Fruit fly (Drosophila melanogaster) whole organism, prepupa: ENCODE data around the gene CG15696.

Experiments
- Blimp-1 ChIP-seq: fragments of 200-800 bp; sonication (Bioruptor generic); optimal IDR thresholded peaks from 3 replicates; lab custom pipeline; 2017; ENCODE audit warnings: missing biosample characterization, missing genetic modification characterization, mild to moderate bottlenecking, moderate library complexity, missing genetic modification reagents
- CG10631 ChIP-seq: fragments of 200-800 bp; sonication (Bioruptor generic); optimal IDR thresholded peaks from 2 replicates; lab custom pipeline; 2016; ENCODE audit warnings: missing biosample characterization, missing genetic modification characterization
- CG11762 ChIP-seq: fragments of 200-800 bp; sonication (Bioruptor generic); optimal IDR thresholded peaks from 3 replicates; lab custom pipeline; 2016; ENCODE audit warnings: missing biosample characterization, missing genetic modification characterization; ENCODE audit not compliant: insufficient read depth
- CG11902 ChIP-seq: fragments of 200-800 bp; sonication (Bioruptor generic); optimal IDR thresholded peaks from 3 replicates; lab custom pipeline; 2016; ENCODE audit warnings: missing biosample characterization, missing genetic modification characterization
- CG1621 ChIP-seq: fragments of 200-800 bp; sonication (Bioruptor generic); optimal IDR thresholded peaks from 3 replicates; lab custom pipeline; 2018; ENCODE audit warnings: missing biosample characterization, mild to moderate bottlenecking, missing genetic modification characterization
- CG16779 ChIP-seq: fragments of 200-800 bp; sonication (Bioruptor generic); optimal IDR thresholded peaks from 3 replicates; lab custom pipeline; 2017; ENCODE audit warnings: missing biosample characterization, mild to moderate bottlenecking, missing genetic modification characterization
- CG31627 ChIP-seq: fragments of 200-800 bp; sonication (Bioruptor generic); optimal IDR thresholded peaks from 3 replicates; lab custom pipeline; 2016; ENCODE audit warnings: missing biosample characterization, missing genetic modification characterization
- CG32006 ChIP-seq: fragments of 200-800 bp; sonication (Bioruptor generic); optimal IDR thresholded peaks from 3 replicates; lab custom pipeline; 2017; ENCODE audit warnings: missing biosample characterization, mild to moderate bottlenecking, missing genetic modification characterization
- CG34406 ChIP-seq: fragments of 200-800 bp; sonication (Bioruptor generic); optimal IDR thresholded peaks from 3 replicates; lab custom pipeline; 2016; ENCODE audit warnings: missing biosample characterization, missing genetic modification characterization
- CG3919 ChIP-seq: fragments of 200-800 bp; sonication (Bioruptor generic); optimal IDR thresholded peaks from 3 replicates; lab custom pipeline; 2016; ENCODE audit warnings: missing biosample characterization, missing genetic modification characterization
- CG4318 ChIP-seq: fragments of 200-800 bp; sonication (Bioruptor generic); optimal IDR thresholded peaks from 3 replicates; lab custom pipeline; 2017; ENCODE audit warnings: missing biosample characterization, mild to moderate bottlenecking, missing genetic modification characterization
- CG6163 ChIP-seq: fragments of 200-800 bp; sonication (Bioruptor generic); IDR thresholded peaks from 3 replicates; pipeline ENCODE4 v1.3.6; 2022; ENCODE audit warnings: missing biosample characterization, missing genetic modification characterization
- CG6276 ChIP-seq: fragments of 200-800 bp; sonication (Bioruptor generic); optimal IDR thresholded peaks from 2 replicates; lab custom pipeline; 2017; ENCODE audit warnings: missing biosample characterization, mild to moderate bottlenecking, missing genetic modification characterization
- CG6808 ChIP-seq: fragments of 200-800 bp; sonication (Bioruptor generic); optimal IDR thresholded peaks from 3 replicates; lab custom pipeline; 2017; ENCODE audit warnings: missing biosample characterization, missing genetic modification characterization, mild to moderate bottlenecking, moderate library complexity, missing genetic modification reagents
- CG8119 ChIP-seq: fragments of 200-800 bp; sonication (Bioruptor generic); IDR thresholded peaks from 3 replicates; pipeline ENCODE4 v1.3.6; 2022; ENCODE audit warnings: missing biosample characterization, missing genetic modification characterization
- CG9139 ChIP-seq: fragments of 200-800 bp; sonication (Bioruptor generic); optimal IDR thresholded peaks from 3 replicates; lab custom pipeline; 2017; ENCODE audit warnings: missing biosample characterization, mild to moderate bottlenecking, missing genetic modification characterization
- Eip75B ChIP-seq: fragments of 200-800 bp; sonication (Bioruptor generic); optimal IDR thresholded peaks from 3 replicates; lab custom pipeline; 2016; ENCODE audit warnings: missing biosample characterization, missing genetic modification characterization
- Eip78C ChIP-seq: fragments of 200-800 bp; sonication (Bioruptor generic); peaks from one replicate; lab custom pipeline; 2016; ENCODE audit warnings: missing biosample characterization, missing genetic modification characterization
- Eip93F ChIP-seq: fragments of 200-800 bp; sonication (Bioruptor generic); optimal IDR thresholded peaks from 2 replicates; lab custom pipeline; 2016; ENCODE audit warnings: missing biosample characterization, mild to moderate bottlenecking, missing genetic modification characterization
- Ets21C ChIP-seq: fragments of 200-800 bp; sonication (Bioruptor generic); optimal IDR thresholded peaks from 3 replicates; lab custom pipeline; 2016; ENCODE audit warnings: missing biosample characterization, missing genetic modification characterization
- Gug ChIP-seq: fragments of 200-800 bp; sonication (Bioruptor generic); IDR thresholded peaks from 2 replicates; pipeline ENCODE4 v1.3.6; 2022; ENCODE audit warnings: missing biosample characterization, missing genetic modification characterization
- Hr4 ChIP-seq: fragments of 200-800 bp; sonication (Bioruptor generic); optimal IDR thresholded peaks from 3 replicates; lab custom pipeline; 2016; ENCODE audit warnings: missing biosample characterization, missing genetic modification characterization
- Lpt ChIP-seq: fragments of 200-800 bp; sonication (Bioruptor generic); optimal IDR thresholded peaks from 3 replicates; lab custom pipeline; 2016; ENCODE audit warnings: missing biosample characterization, missing genetic modification characterization
- Met ChIP-seq: fragments of 200-800 bp; sonication (Bioruptor generic); optimal IDR thresholded peaks from 3 replicates; lab custom pipeline; 2016; ENCODE audit warnings: missing biosample characterization, missing genetic modification characterization
- OdsH ChIP-seq: fragments of 200-800 bp; sonication (Bioruptor generic); optimal IDR thresholded peaks from 3 replicates; lab custom pipeline; 2016; ENCODE audit warnings: missing biosample characterization, missing genetic modification characterization
- Sox102F ChIP-seq: fragments of 200-800 bp; sonication (Bioruptor generic); optimal IDR thresholded peaks from 2 replicates; lab custom pipeline; 2016; ENCODE audit warnings: missing biosample characterization, mild to moderate bottlenecking, missing genetic modification characterization
- Sox14 ChIP-seq: fragments of 200-800 bp; sonication (Bioruptor generic); optimal IDR thresholded peaks from 3 replicates; lab custom pipeline; 2016; ENCODE audit warnings: missing biosample characterization, missing genetic modification characterization
- achi ChIP-seq: fragments of 200-800 bp; sonication (Bioruptor generic); optimal IDR thresholded peaks from 3 replicates; lab custom pipeline; 2016; ENCODE audit warnings: missing biosample characterization, missing genetic modification characterization
- acj6 ChIP-seq: fragments of 200-800 bp; sonication (Bioruptor generic); optimal IDR thresholded peaks from 3 replicates; lab custom pipeline; 2016; ENCODE audit warnings: missing biosample characterization, missing genetic modification characterization
- cyc ChIP-seq: fragments of 200-800 bp; sonication (Bioruptor generic); optimal IDR thresholded peaks from 3 replicates; lab custom pipeline; 2016; ENCODE audit warnings: missing biosample characterization, missing genetic modification characterization
- dac ChIP-seq: fragments of 200-800 bp; sonication (Bioruptor generic); optimal IDR thresholded peaks from 2 replicates; lab custom pipeline; 2017; ENCODE audit warnings: missing biosample characterization, mild to moderate bottlenecking, missing genetic modification characterization
- dsx ChIP-seq: fragments of 200-800 bp; optimal IDR thresholded peaks from 3 replicates; lab custom pipeline; 2019; ENCODE audit warnings: missing biosample characterization, mild to moderate bottlenecking, missing genetic modification characterization, moderate library complexity; ENCODE audit not compliant: poor library complexity, severe bottlenecking
- fd59A ChIP-seq: fragments of 200-800 bp; sonication (Bioruptor generic); optimal IDR thresholded peaks from 2 replicates; lab custom pipeline; 2017; ENCODE audit warnings: missing biosample characterization, mild to moderate bottlenecking, missing genetic modification characterization, missing genetic modification reagents
- fd85E ChIP-seq: fragments of 200-800 bp; sonication (Bioruptor generic); optimal IDR thresholded peaks from 3 replicates; lab custom pipeline; 2016; ENCODE audit warnings: missing biosample characterization, missing genetic modification characterization
- lz ChIP-seq: fragments of 200-800 bp; sonication (Bioruptor generic); optimal IDR thresholded peaks from 3 replicates; lab custom pipeline; 2016; ENCODE audit warnings: missing biosample characterization, missing genetic modification characterization
- net ChIP-seq: fragments of 200-800 bp; sonication (Bioruptor generic); optimal IDR thresholded peaks from 3 replicates; lab custom pipeline; 2016; ENCODE audit warnings: missing biosample characterization, missing genetic modification characterization
- pdm3 ChIP-seq: fragments of 200-800 bp; sonication (Bioruptor generic); optimal IDR thresholded peaks from 3 replicates; lab custom pipeline; 2016; ENCODE audit warnings: missing biosample characterization, missing genetic modification characterization
- salr ChIP-seq, 2 experiments: fragments of 200-800 bp; sonication (Bioruptor generic); optimal IDR thresholded peaks; 3 replicates each; lab custom pipeline; 2016 to 2018; ENCODE audit warnings: missing biosample characterization in 2 of 2, missing genetic modification characterization in 2 of 2, mild to moderate bottlenecking in 1 of 2
- spab ChIP-seq: fragments of 200-800 bp; sonication (Bioruptor generic); optimal IDR thresholded peaks from 2 replicates; lab custom pipeline; 2017; ENCODE audit warnings: missing biosample characterization, mild to moderate bottlenecking, missing genetic modification characterization, missing genetic modification reagents
- ss ChIP-seq, 2 experiments: fragments of 200-800 bp; sonication (Bioruptor generic); optimal IDR thresholded peaks; 2 replicates in 1 of 2; 3 replicates in 1 of 2; lab custom pipeline; 2017 to 2018; ENCODE audit warnings: mild to moderate bottlenecking in 2 of 2, missing biosample characterization in 2 of 2, missing genetic modification characterization in 2 of 2, moderate library complexity in 1 of 2
- svp ChIP-seq: fragments of 200-800 bp; sonication (Bioruptor generic); peaks from one replicate; lab custom pipeline; 2016; ENCODE audit warnings: missing biosample characterization, missing genetic modification characterization
- topi ChIP-seq: fragments of 200-800 bp; sonication (Bioruptor generic); optimal IDR thresholded peaks from 3 replicates; lab custom pipeline; 2016; ENCODE audit warnings: missing biosample characterization, missing genetic modification characterization

The CG15696 gene

DNA sequence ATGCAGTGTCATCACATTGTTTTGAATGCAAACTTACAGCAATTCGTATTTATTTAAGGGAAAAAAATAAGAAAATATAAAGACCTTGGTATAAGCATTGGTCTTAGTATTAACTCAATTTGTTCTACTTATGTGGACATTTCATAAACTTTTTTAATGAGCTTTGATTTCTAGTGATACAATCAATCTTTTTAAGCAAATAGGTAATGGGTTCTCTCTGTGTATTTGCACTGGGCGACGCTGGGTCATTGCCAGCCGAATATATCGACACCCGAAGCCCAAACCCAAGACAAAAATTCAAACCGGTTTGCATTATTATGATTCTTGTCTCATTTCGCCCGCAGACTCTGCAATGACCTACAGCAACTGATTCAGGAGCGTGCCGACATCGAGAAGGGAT lies 11.3 kb upstream of the CG15696 start (continued):
- TF ChIP-seq CG32006 (GFP tag; lab: Kevin White, UChicago) (peak; percentile 13), net (GFP tag; lab: Kevin White, UChicago) (no peak), dac (GFP tag; lab: Kevin White, UChicago) (no peak), CG16779 (tag; lab: Kevin White, UChicago) (no peak), CG6276 (GFP tag; lab: Kevin White, UChicago) (no peak), Gug (GFP tag; lab: Robert Waterston, UW) (no peak), ss (GFP tag; optimal IDR thresholded peaks at IDR 0.05; lab: Kevin White, UChicago) (no peak), CG31627 (GFP tag; lab: Kevin White, UChicago) (no peak), Eip78C (GFP tag; lab: Kevin White, UChicago) (peak; percentile 72), CG34406 (GFP tag; lab: Kevin White, UChicago) (no peak)
- TF ChIP-seq, all 60 proteins: peak for 15

DNA sequence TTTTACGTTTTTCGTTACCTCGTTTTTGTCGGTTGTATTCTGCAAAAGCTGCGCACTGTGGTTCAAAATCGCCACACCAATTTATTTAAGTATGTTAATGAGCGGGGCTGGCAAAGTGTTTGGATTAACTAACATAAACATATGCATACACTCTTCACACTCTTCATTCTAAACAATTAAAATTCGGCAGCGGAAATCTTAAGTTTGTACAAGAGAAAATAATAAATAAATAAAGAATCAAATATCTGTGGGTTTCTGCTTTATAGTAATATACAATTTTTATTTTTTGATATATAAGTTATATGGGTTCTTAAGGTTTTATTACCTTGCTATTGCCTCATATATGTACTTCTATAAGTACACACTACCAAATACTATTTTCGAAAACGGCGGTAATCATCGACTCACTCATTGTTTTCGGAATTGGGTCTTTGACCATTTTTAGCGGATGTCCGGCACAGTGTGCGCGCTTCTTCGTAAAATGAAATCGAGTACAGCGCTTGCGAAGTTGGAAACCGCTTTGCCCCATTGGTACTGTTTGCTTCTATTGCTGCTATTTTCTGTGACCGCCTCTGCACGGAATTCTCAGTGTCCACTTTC lies 10.5 kb upstream of the CG15696 start:
- TF ChIP-seq dsx (GFP tag; lab: Kevin White, UChicago) (no peak), CG3919 (peak; percentile 27), Sox102F (GFP tag; lab: Kevin White, UChicago) (no peak), CG11762 (no peak), topi (GFP tag; lab: Kevin White, UChicago) (peak; percentile 4), CG6276 (GFP tag; lab: Kevin White, UChicago) (peak; percentile 49), spab (GFP tag; lab: Kevin White, UChicago) (peak; percentile 13), fd85E (GFP tag; lab: Kevin White, UChicago) (no peak), Ets21C (GFP tag; lab: Kevin White, UChicago) (no peak), OdsH (GFP tag; lab: Kevin White, UChicago) (peak; percentile 44), Eip75B (GFP tag; lab: Kevin White, UChicago) (no peak), CG10631 (peak; percentile 43), pdm3 (GFP tag; lab: Kevin White, UChicago) (peak; percentile 12), dac (GFP tag; lab: Kevin White, UChicago) (peak; percentile 31), Eip93F (no peak), cyc (GFP tag; lab: Kevin White, UChicago) (no peak), CG4318 (GFP tag; lab: Kevin White, UChicago) (peak; percentile 58), CG11902 (GFP tag; lab: Kevin White, UChicago) (no peak), Sox14 (GFP tag; lab: Kevin White, UChicago) (no peak), svp (GFP tag; lab: Kevin White, UChicago) (peak; percentile 75), Hr4 (GFP tag; lab: Kevin White, UChicago) (peak; percentile 49), CG8119 (GFP tag; lab: Robert Waterston, UW) (0 out of 3 replicates have a peak, but pooled peaks have one; percentile 31), lz (GFP tag; lab: Kevin White, UChicago) (no peak), CG6163 (GFP tag; lab: Robert Waterston, UW) (no peak), fd59A (GFP tag; lab: Kevin White, UChicago) (peak; percentile 26), Eip78C (GFP tag; lab: Kevin White, UChicago) (peak; percentile 81), CG1621 (tag; lab: Kevin White, UChicago) (no peak), CG32006 (GFP tag; lab: Kevin White, UChicago) (peak; percentile 83), CG34406 (GFP tag; lab: Kevin White, UChicago) (peak; percentile 27), Lpt (no peak), salr (GFP tag; optimal IDR thresholded peaks at IDR 0.05; lab: Kevin White, UChicago) (peak in 1 of 2 experiments; percentile 49), achi (peak; percentile 27), net (GFP tag; lab: Kevin White, UChicago) (peak; percentile 5), Met (GFP tag; lab: Kevin White, UChicago) (peak; percentile 8), acj6 (GFP tag; lab: Kevin White, UChicago) (peak; percentile 37), CG16779 (tag; lab: Kevin White, UChicago) (peak; percentile 27), Blimp-1 (GFP tag; lab: Kevin White, UChicago) (no peak), CG9139 (GFP tag; lab: Kevin White, UChicago) (no peak), CG6808 (GFP tag; lab: Kevin White, UChicago) (no peak)
